Fruit fly (Drosophila melanogaster): Measurements from ENCODE around the gene CG11425.

CG11425 gene

dm6 chr3L:22471586-22472291 lies 2.9 kb upstream of the CG11425 start (continued):
- no peak for TF ChIP-seq eyg (GFP tag; optimal IDR thresholded peaks at IDR 0.05)
- peak; percentile 45 for TF ChIP-seq CG6854 (GFP tag; optimal IDR thresholded peaks at IDR 0.05)
- TF ChIP-seq CG6689 (GFP tag; IDR thresholded peaks at IDR 0.05): peak; percentile 40; the same call in 1 of the 2 replicates
- TF ChIP-seq bcd (GFP tag; optimal IDR thresholded peaks at IDR 0.05): peak; percentile 46
- TF ChIP-seq stwl (tag; optimal IDR thresholded peaks at IDR 0.05): no peak
- no peak for TF ChIP-seq CG14667 (GFP tag; IDR thresholded peaks at IDR 0.05)
- no peak for TF ChIP-seq CG1024 (GFP tag; IDR thresholded peaks at IDR 0.05)
- TF ChIP-seq shn (GFP tag; optimal IDR thresholded peaks at IDR 0.05): no peak
- no peak for TF ChIP-seq knrl (GFP tag; IDR thresholded peaks at IDR 0.05; ENCODE audit: partially characterized antibody)
- no peak for TF ChIP-seq CG14965 (GFP tag; optimal IDR thresholded peaks at IDR 0.05; ENCODE audit: borderline replicate concordance)
- peak; percentile 50; the same call in 1 of the 2 replicates for TF ChIP-seq HLH3B (GFP tag; IDR thresholded peaks at IDR 0.05)
- no peak for TF ChIP-seq CG13123 (GFP tag; optimal IDR thresholded peaks at IDR 0.05)
- TF ChIP-seq sisA (GFP tag; IDR thresholded peaks at IDR 0.05): peak; percentile 10; the same call in 1 of the 2 replicates
- TF ChIP-seq Hey (tag; optimal IDR thresholded peaks at IDR 0.05): no peak
- peak; percentile 73 for TF ChIP-seq Dek (tag; optimal IDR thresholded peaks at IDR 0.05)
- no peak for TF ChIP-seq Xrp1 (GFP tag; IDR thresholded peaks at IDR 0.05)
- TF ChIP-seq CG8765 (GFP tag; IDR thresholded peaks at IDR 0.05): no peak
- TF ChIP-seq Mes4 (GFP tag; optimal IDR thresholded peaks at IDR 0.05): no peak
- TF ChIP-seq cwo (GFP tag; optimal IDR thresholded peaks at IDR 0.05): peak; percentile 73
- TF ChIP-seq CG11504 (tag; optimal IDR thresholded peaks at IDR 0.05): peak; percentile 71
- peak; percentile 33 for TF ChIP-seq salm (tag; optimal IDR thresholded peaks at IDR 0.05)
- no peak for TF ChIP-seq sna (GFP tag; IDR thresholded peaks at IDR 0.05; ENCODE audit: partially characterized antibody)
- TF ChIP-seq Taf1 (GFP tag; IDR thresholded peaks at IDR 0.05): peak; percentile 45; the same call in 1 of the 2 replicates
- peak; percentile 33 for TF ChIP-seq CG13775 (GFP tag; optimal IDR thresholded peaks at IDR 0.05)
- no peak for TF ChIP-seq tll (GFP tag; optimal IDR thresholded peaks at IDR 0.05)
- 0 out of 2 replicates have a peak, but pooled peaks have one; percentile 28 for TF ChIP-seq CG31224 (GFP tag; IDR thresholded peaks at IDR 0.05)
- TF ChIP-seq otp (GFP tag; IDR thresholded peaks at IDR 0.05): no peak
- no peak for TF ChIP-seq Dll (GFP tag; IDR thresholded peaks at IDR 0.05; ENCODE audit: partially characterized antibody)
- no peak for TF ChIP-seq Mrtf (GFP tag; IDR thresholded peaks at IDR 0.05)
- TF ChIP-seq Neu2 (GFP tag; optimal IDR thresholded peaks at IDR 0.05; ENCODE audit: borderline replicate concordance): no peak
- TF ChIP-seq btn (GFP tag; optimal IDR thresholded peaks at IDR 0.05): no peak
- peak; percentile 73 for TF ChIP-seq Rfx (GFP tag; IDR thresholded peaks at IDR 0.05)
- TF ChIP-seq Blimp-1 (GFP tag; optimal IDR thresholded peaks at IDR 0.05): peak; percentile 28
- no peak for TF ChIP-seq klu (GFP tag; IDR thresholded peaks at IDR 0.05)
- no peak for TF ChIP-seq Nf-YC (tag; optimal IDR thresholded peaks at IDR 0.05)
- TF ChIP-seq az2 (GFP tag; optimal IDR thresholded peaks at IDR 0.05): no peak
- no peak for TF ChIP-seq crc (GFP tag; optimal IDR thresholded peaks at IDR 0.05)
- no peak for TF ChIP-seq CG18476 (GFP tag; optimal IDR thresholded peaks at IDR 0.05)
- TF ChIP-seq abd-A (tag; optimal IDR thresholded peaks at IDR 0.05): no peak
- no peak for TF ChIP-seq Chrac-16 (GFP tag; optimal IDR thresholded peaks at IDR 0.05)
- no peak for TF ChIP-seq tup (GFP tag; optimal IDR thresholded peaks at IDR 0.05)
- no peak for TF ChIP-seq CG6791 (GFP tag; IDR thresholded peaks at IDR 0.05; ENCODE audit: partially characterized antibody)
- no peak for TF ChIP-seq aop (GFP tag; IDR thresholded peaks at IDR 0.05)
- TF ChIP-seq zen (tag; optimal IDR thresholded peaks at IDR 0.05): no peak
- no peak for TF ChIP-seq CG5180 (GFP tag; optimal IDR thresholded peaks at IDR 0.05)
- TF ChIP-seq sima (GFP tag; optimal IDR thresholded peaks at IDR 0.05): no peak
- no peak for TF ChIP-seq schlank (tag; optimal IDR thresholded peaks at IDR 0.05)
- TF ChIP-seq CG3407 (GFP tag; optimal IDR thresholded peaks at IDR 0.05): no peak
- no peak for TF ChIP-seq CG8290 (GFP tag; optimal IDR thresholded peaks at IDR 0.05)
- TF ChIP-seq CG8290 (tag; optimal IDR thresholded peaks at IDR 0.05): no peak
